Worm (Caenorhabditis elegans): ENCODE results near the gene F28A12.3.

DNA sequence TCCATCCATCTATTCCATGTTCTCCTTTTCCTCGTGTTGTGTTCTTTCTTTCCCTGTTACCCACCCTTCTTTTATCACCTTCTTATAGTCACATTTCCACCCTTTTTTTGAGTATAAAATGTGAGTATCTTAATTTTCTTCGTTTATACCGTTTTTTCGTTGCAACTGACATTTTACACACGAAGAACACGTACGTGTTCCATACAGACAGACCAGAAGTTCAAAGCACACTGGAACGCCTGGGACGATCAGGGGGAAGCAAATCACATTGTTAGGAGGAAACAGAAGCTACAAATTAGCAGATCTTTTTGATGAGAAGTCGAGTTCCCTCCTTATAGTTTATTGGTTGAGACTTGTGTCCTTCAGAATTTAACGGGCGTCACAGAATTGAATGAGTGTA is 25.5 kb downstream of the F28A12.3 start:
- TF ChIP-seq dao-5 (tag; optimal IDR thresholded peaks at IDR 0.05) (no peak), W03F9.2 (tag; optimal IDR thresholded peaks at IDR 0.05) (no peak), him-1 (tag; optimal IDR thresholded peaks at IDR 0.05) (no peak)

Measured in whole organism, L4/young adult.